Worm (Caenorhabditis elegans) whole organism, L4 larva: Measurements from ENCODE around the gene C05C10.7.

Experiments
- cey-2 ChIP-seq: sonication (generic microtip); optimal IDR thresholded peaks from 3 replicates; lab custom pipeline; 2017; ENCODE audit warnings: missing genetic modification characterization, mild to moderate bottlenecking, missing compliant biosample characterization, antibody characterized with exemption, borderline replicate concordance; ENCODE audit not compliant: insufficient read depth
- dmd-6 ChIP-seq: fragments of 200-800 bp; sonication (Bioruptor generic); IDR thresholded peaks from 2 replicates; pipeline ENCODE4 v1.3.6; 2022; ENCODE audit warnings: missing genetic modification reagents, missing genetic modification characterization, missing compliant biosample characterization
- snpc-4 ChIP-seq: fragments of 150-350 bp; optimal IDR thresholded peaks from 2 replicates; lab custom pipeline; 2014; ENCODE audit warnings: missing biosample characterization, missing genetic modification characterization

DNA sequence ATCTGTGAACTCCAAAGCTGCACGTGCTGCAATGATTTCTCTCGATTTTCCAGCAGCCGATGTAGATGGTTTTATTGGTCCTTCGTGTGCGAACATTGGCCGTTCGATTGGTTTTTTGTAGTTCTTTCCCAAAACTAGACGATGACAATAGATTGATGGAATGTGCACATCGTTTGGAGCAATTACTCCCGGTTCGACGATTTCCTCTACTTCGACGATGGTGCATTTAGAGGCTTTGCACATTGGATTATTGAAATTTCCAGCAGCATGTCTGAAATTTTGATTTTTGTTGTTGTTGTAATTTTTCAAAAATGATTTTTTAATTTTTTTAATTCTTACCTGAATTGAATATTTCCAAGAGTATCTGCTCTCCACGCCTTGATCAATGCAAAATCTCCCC, 3.1 kb downstream of the C05C10.7 start:
- TF ChIP-seq cey-2 (no peak), snpc-4 (tag; lab: Kevin White, UChicago) (no peak), dmd-6 (GFP tag; lab: Robert Waterston, UW) (no peak)
